Worm (Caenorhabditis elegans) whole organism, L1 larva: ENCODE results near the gene T05C1.5.

Experiments
- C34B4.2 ChIP-seq: sonication (generic microtip); optimal IDR thresholded peaks from 2 replicates; lab custom pipeline; 2017; ENCODE audit warnings: mild to moderate bottlenecking, missing genetic modification characterization, missing compliant biosample characterization
- F16B12.6 ChIP-seq: fragments of 150-350 bp; optimal IDR thresholded peaks from 2 replicates; lab custom pipeline; 2014; ENCODE audit warnings: missing biosample characterization, missing genetic modification characterization
- Y116A8C.19 ChIP-seq: sonication (generic microtip); optimal IDR thresholded peaks from 2 replicates; lab custom pipeline; 2016; ENCODE audit warnings: missing compliant biosample characterization, missing genetic modification characterization, borderline replicate concordance
- aha-1 ChIP-seq: fragments of 150-350 bp; optimal IDR thresholded peaks from 2 replicates; lab custom pipeline; 2014; ENCODE audit warnings: missing biosample characterization, missing genetic modification characterization
- ama-1 ChIP-seq: fragments of 150-350 bp; optimal IDR thresholded peaks from 2 replicates; lab custom pipeline; 2014
- ceh-82 ChIP-seq, 3 experiments: fragments of 150-350 bp in 1 of 3; sonication (generic microtip) in 2 of 3; optimal IDR thresholded peaks; 2 replicates each; lab custom pipeline; 2014 to 2017; ENCODE audit warnings: missing biosample characterization in 3 of 3, missing genetic modification characterization in 3 of 3
- ces-1 ChIP-seq: fragments of 150-350 bp; optimal IDR thresholded peaks from 2 replicates; lab custom pipeline; 2014; ENCODE audit warnings: missing biosample characterization, missing genetic modification reagents, missing genetic modification characterization
- dpl-1 ChIP-seq, 3 experiments: fragments of 150-350 bp in 2 of 3; sonication (generic microtip) in 1 of 3; optimal IDR thresholded peaks; 2 replicates each; lab custom pipeline; 2014 to 2017; ENCODE audit warnings: missing biosample characterization in 3 of 3, missing genetic modification characterization in 3 of 3, missing genetic modification reagents in 3 of 3
- dsc-1 ChIP-seq: sonication (generic microtip); optimal IDR thresholded peaks from 2 replicates; lab custom pipeline; 2016; ENCODE audit warnings: mild to moderate bottlenecking, missing genetic modification characterization, missing compliant biosample characterization
- egl-13 ChIP-seq: sonication (generic microtip); optimal IDR thresholded peaks from 2 replicates; lab custom pipeline; 2016; ENCODE audit warnings: missing genotype, missing genetic modification reagents, missing genetic modification characterization, missing compliant biosample characterization
- egl-27 ChIP-seq, 2 experiments: fragments of 150-350 bp in 1 of 2; sonication (generic microtip); optimal IDR thresholded peaks; 3 replicates each; lab custom pipeline; 2017 to 2018; ENCODE audit warnings: missing biosample characterization in 2 of 2, missing genetic modification characterization in 2 of 2, missing genetic modification reagents in 2 of 2
- fkh-10 ChIP-seq: sonication (generic microtip); optimal IDR thresholded peaks from 2 replicates; lab custom pipeline; 2017; ENCODE audit warnings: missing biosample characterization, missing genetic modification reagents, missing genetic modification characterization
- fkh-8 ChIP-seq: sonication (generic microtip); optimal IDR thresholded peaks from 2 replicates; lab custom pipeline; 2016; ENCODE audit warnings: mild to moderate bottlenecking, missing genetic modification characterization, missing compliant biosample characterization
- fos-1 ChIP-seq: fragments of 150-350 bp; optimal IDR thresholded peaks from 2 replicates; lab custom pipeline; 2014; ENCODE audit warnings: missing biosample characterization, missing genetic modification characterization
- grh-1 ChIP-seq: fragments of 200-800 bp; sonication (Bioruptor generic); IDR thresholded peaks from 2 replicates; pipeline ENCODE4 v1.3.6; 2022; ENCODE audit warnings: missing genetic modification reagents, missing genetic modification characterization, missing compliant biosample characterization
- hlh-4 ChIP-seq: sonication (generic microtip); optimal IDR thresholded peaks from 2 replicates; lab custom pipeline; 2016; ENCODE audit warnings: mild to moderate bottlenecking, missing genetic modification characterization, missing compliant biosample characterization
- irx-1 ChIP-seq: sonication (generic microtip); optimal IDR thresholded peaks from 2 replicates; lab custom pipeline; 2016; ENCODE audit warnings: missing genetic modification characterization, missing compliant biosample characterization
- lin-13 ChIP-seq: fragments of 150-350 bp; optimal IDR thresholded peaks from 2 replicates; lab custom pipeline; 2014; ENCODE audit warnings: missing biosample characterization, missing genetic modification reagents, missing genetic modification characterization
- lin-15B ChIP-seq: fragments of 150-350 bp; sonication (generic microtip); optimal IDR thresholded peaks from 3 replicates; lab custom pipeline; 2014; ENCODE audit warnings: missing biosample characterization, missing genetic modification characterization
- lin-35 ChIP-seq, 2 experiments: fragments of 150-350 bp; optimal IDR thresholded peaks; 2 replicates each; lab custom pipeline; 2014; ENCODE audit warnings: missing biosample characterization in 2 of 2, missing genetic modification characterization in 2 of 2, missing genetic modification reagents in 2 of 2
- lin-39 ChIP-seq: fragments of 150-350 bp; optimal IDR thresholded peaks from 2 replicates; lab custom pipeline; 2014; ENCODE audit warnings: missing biosample characterization, missing genetic modification reagents, missing genetic modification characterization
- lsy-2 ChIP-seq, 2 experiments: fragments of 150-350 bp; optimal IDR thresholded peaks; 2 replicates each; lab custom pipeline; 2014; ENCODE audit warnings: missing biosample characterization in 2 of 2, missing genetic modification characterization in 2 of 2
- mdl-1 ChIP-seq, 2 experiments: fragments of 150-350 bp; optimal IDR thresholded peaks; 2 replicates each; lab custom pipeline; 2014 to 2017; ENCODE audit warnings: missing biosample characterization in 2 of 2, missing genetic modification characterization in 2 of 2, inconsistent platforms in 1 of 2
- nhr-19 ChIP-seq: fragments of 200-800 bp; sonication (Bioruptor generic); conservative IDR thresholded peaks from 2 replicates; pipeline ENCODE4 v1.3.6; 2022; ENCODE audit warnings: missing genetic modification characterization, missing compliant biosample characterization
- nhr-20 ChIP-seq: sonication (generic microtip); optimal IDR thresholded peaks from 2 replicates; lab custom pipeline; 2016; ENCODE audit warnings: mild to moderate bottlenecking, missing genetic modification characterization, missing compliant biosample characterization
- nhr-47 ChIP-seq: sonication (generic microtip); optimal IDR thresholded peaks from 2 replicates; lab custom pipeline; 2016; ENCODE audit warnings: mild to moderate bottlenecking, missing genetic modification characterization, moderate library complexity, missing compliant biosample characterization
- nhr-71 ChIP-seq: sonication (generic microtip); optimal IDR thresholded peaks from 2 replicates; lab custom pipeline; 2016; ENCODE audit warnings: mild to moderate bottlenecking, missing genetic modification characterization, moderate library complexity, missing compliant biosample characterization
- pax-3 ChIP-seq: fragments of 200-800 bp; sonication (Bioruptor generic); optimal IDR thresholded peaks from 2 replicates; lab custom pipeline; 2018; ENCODE audit warnings: mild to moderate bottlenecking, missing genetic modification characterization, moderate library complexity, missing compliant biosample characterization
- rnt-1 ChIP-seq: sonication (generic microtip); optimal IDR thresholded peaks from 2 replicates; lab custom pipeline; 2016; ENCODE audit warnings: mild to moderate bottlenecking, missing genetic modification characterization, moderate library complexity, missing compliant biosample characterization
- snpc-4 ChIP-seq: fragments of 150-350 bp; optimal IDR thresholded peaks from 2 replicates; lab custom pipeline; 2014; ENCODE audit warnings: missing biosample characterization, missing genetic modification characterization
- snu-23 ChIP-seq: sonication (generic microtip); optimal IDR thresholded peaks from 2 replicates; lab custom pipeline; 2016; ENCODE audit warnings: missing genetic modification characterization, missing compliant biosample characterization
- sox-4 ChIP-seq: sonication (generic microtip); optimal IDR thresholded peaks from 2 replicates; lab custom pipeline; 2016; ENCODE audit warnings: missing genetic modification characterization, missing compliant biosample characterization
- sptf-1 ChIP-seq: fragments of 150-350 bp; optimal IDR thresholded peaks from 2 replicates; lab custom pipeline; 2014; ENCODE audit warnings: missing biosample characterization, missing genetic modification characterization
- unc-86 ChIP-seq: sonication (generic microtip); optimal IDR thresholded peaks from 2 replicates; lab custom pipeline; 2016; ENCODE audit warnings: missing genetic modification characterization, missing compliant biosample characterization
- unc-98 ChIP-seq: fragments of 200-800 bp; sonication (Bioruptor generic); IDR thresholded peaks from 2 replicates; pipeline ENCODE4 v1.3.6; 2022; ENCODE audit warnings: missing genetic modification characterization, missing compliant biosample characterization
- xbp-1 ChIP-seq: sonication (generic microtip); optimal IDR thresholded peaks from 2 replicates; lab custom pipeline; 2016; ENCODE audit warnings: missing genetic modification characterization, missing compliant biosample characterization
- ztf-11 ChIP-seq, 2 experiments: sonication (generic microtip); optimal IDR thresholded peaks; 2 replicates each; lab custom pipeline; 2016 to 2017; ENCODE audit warnings: missing genetic modification characterization in 2 of 2, missing biosample characterization in 1 of 2, missing compliant biosample characterization in 1 of 2

The T05C1.5 gene

ce11 chrII:4506552-4507291 lies 16.1 kb upstream of the T05C1.5 start (continued):
- TF ChIP-seq fkh-10 (GFP tag; lab: Kevin White, UChicago) (no peak), ceh-82 (tag; optimal IDR thresholded peaks at IDR 0.05; lab: Kevin White, UChicago) (peak; percentile 43 to 74 (median 49)), mdl-1 (tag; optimal IDR thresholded peaks at IDR 0.05; lab: Kevin White, UChicago) (peak in 1 of 2 experiments; percentile 59), rnt-1 (tag; lab: Kevin White, UChicago) (peak; percentile 59), Y116A8C.19 (no peak), F16B12.6 (tag; lab: Kevin White, UChicago) (no peak), egl-27 (tag; optimal IDR thresholded peaks at IDR 0.05; lab: Kevin White, UChicago) (peak; percentile 18 to 38), C34B4.2 (no peak), lsy-2 (tag; optimal IDR thresholded peaks at IDR 0.05; lab: Kevin White, UChicago) (peak; percentile 55 to 78), dpl-1 (GFP tag; optimal IDR thresholded peaks at IDR 0.05; lab: Kevin White, UChicago) (peak; percentile 25 to 40 (median 26)), irx-1 (tag; lab: Kevin White, UChicago) (peak; percentile 30), unc-86 (tag; lab: Kevin White, UChicago) (peak; percentile 77), ces-1 (GFP tag; lab: Kevin White, UChicago) (peak; percentile 9), lin-35 (GFP tag; optimal IDR thresholded peaks at IDR 0.05; lab: Kevin White, UChicago) (peak in 1 of 2 experiments; percentile 55), ztf-11 (tag; optimal IDR thresholded peaks at IDR 0.05; lab: Kevin White, UChicago) (no peak), hlh-4 (tag; lab: Kevin White, UChicago) (no peak), egl-13 (tag; lab: Kevin White, UChicago) (peak; percentile 23), lin-13 (peak; percentile 39), dsc-1 (tag; lab: Kevin White, UChicago) (peak; percentile 63), fos-1 (tag; lab: Kevin White, UChicago) (peak; percentile 50), sox-4 (peak; percentile 7), fkh-8 (tag; lab: Kevin White, UChicago) (peak; percentile 86), lin-15B (no peak), snu-23 (GFP tag; lab: Kevin White, UChicago) (peak; percentile 78), xbp-1 (tag; lab: Kevin White, UChicago) (peak; percentile 58)

- TF ChIP-seq rnt-1 (tag; lab: Kevin White, UChicago) (no peak), xbp-1 (tag; lab: Kevin White, UChicago) (no peak), fkh-8 (tag; lab: Kevin White, UChicago) (peak; percentile 66), nhr-19 (no peak), lin-39 (tag; lab: Kevin White, UChicago) (no peak), pax-3 (peak; percentile 65), nhr-71 (tag; lab: Kevin White, UChicago) (peak; percentile 27), snpc-4 (tag; lab: Kevin White, UChicago) (no peak), snu-23 (GFP tag; lab: Kevin White, UChicago) (peak; percentile 17), nhr-20 (no peak), unc-98 (GFP tag; lab: Robert Waterston, UW) (no peak), ama-1 (lab: Kevin White, UChicago) (no peak), nhr-47 (tag; lab: Kevin White, UChicago) (peak; percentile 33), dsc-1 (tag; lab: Kevin White, UChicago) (peak; percentile 94), egl-13 (tag; lab: Kevin White, UChicago) (peak; percentile 20), unc-86 (tag; lab: Kevin White, UChicago) (peak; percentile 53), grh-1 (GFP tag; lab: Robert Waterston, UW) (no peak), egl-27 (tag; optimal IDR thresholded peaks at IDR 0.05; lab: Kevin White, UChicago) (no peak), sox-4 (peak; percentile 22), aha-1 (no peak), sptf-1 (no peak), mdl-1 (tag; optimal IDR thresholded peaks at IDR 0.05; lab: Kevin White, UChicago) (no peak)
Measured at ce11 chrII:4505097-4505626, 14.5 kb upstream of the T05C1.5 start, which contains the start of gene camt-1. TSS of gene camt-1 (minus strand) at chrII:4505147.
